Worm (Caenorhabditis elegans): ENCODE data around the gene scl-18.

DNA sequence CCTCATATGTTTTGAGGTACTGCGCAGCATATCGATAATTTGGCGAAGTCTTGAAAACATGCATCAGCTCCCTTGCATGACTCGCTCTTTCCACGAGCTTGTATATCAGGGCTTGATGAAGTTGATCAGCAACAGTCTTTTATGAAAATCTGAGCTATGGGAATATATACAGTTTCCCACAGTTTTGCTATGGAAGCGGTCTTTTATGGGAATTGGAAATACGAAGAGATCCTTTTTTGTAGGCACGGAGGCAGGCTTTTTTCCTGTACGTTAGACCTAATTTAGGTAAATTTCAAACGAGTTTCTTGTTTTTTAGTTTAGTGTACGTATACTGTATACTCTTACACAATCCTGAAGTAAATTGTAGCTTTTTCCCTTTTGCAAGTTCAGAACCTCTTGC lies 1.7 kb upstream of the scl-18 start, which contains the start of gene T12A7.9:
- TF ChIP-seq sea-1 (GFP tag; conservative IDR thresholded peaks at IDR 0.05): no peak
- TF ChIP-seq aly-1 (tag; optimal IDR thresholded peaks at IDR 0.05): no peak
- TF ChIP-seq ama-1 (optimal IDR thresholded peaks at IDR 0.05): no peak
- TF ChIP-seq B0310.2 (tag; optimal IDR thresholded peaks at IDR 0.05): no peak
- TF ChIP-seq flt-1 (GFP tag; IDR thresholded peaks at IDR 0.05): no peak
- TF ChIP-seq pes-1 (GFP tag; IDR thresholded peaks at IDR 0.05): no peak
